Worm (Caenorhabditis elegans) whole organism, L4 larva: ENCODE data around the gene cpt-2.

Source experiments
- R02D3.7 ChIP-seq: fragments of 150-350 bp; sonication (generic microtip); optimal IDR thresholded peaks from 3 replicates; lab custom pipeline; 2014; ENCODE audit warnings: missing biosample characterization, missing genetic modification characterization
- aly-2 ChIP-seq: sonication (generic microtip); optimal IDR thresholded peaks from 2 replicates; lab custom pipeline; 2018; ENCODE audit warnings: missing biosample characterization, missing genetic modification characterization
- ces-1 ChIP-seq: fragments of 150-350 bp; sonication (generic microtip); optimal IDR thresholded peaks from 4 replicates; lab custom pipeline; 2014; ENCODE audit warnings: missing biosample characterization, missing genetic modification reagents, missing genetic modification characterization
- daf-12 ChIP-seq: fragments of 150-350 bp; optimal IDR thresholded peaks from 2 replicates; lab custom pipeline; 2014; ENCODE audit warnings: missing biosample characterization, missing genetic modification reagents, missing genetic modification characterization
- lin-38 ChIP-seq: fragments of 200-800 bp; sonication (Bioruptor generic); IDR thresholded peaks from 2 replicates; pipeline ENCODE4 v1.3.6; 2022; ENCODE audit warnings: missing genetic modification reagents, missing genetic modification characterization, missing compliant biosample characterization
- lsy-2 ChIP-seq, 2 experiments: fragments of 150-350 bp in 1 of 2; sonication (generic microtip) in 1 of 2; optimal IDR thresholded peaks; 2 replicates each; lab custom pipeline; 2014 to 2017; ENCODE audit warnings: missing biosample characterization in 2 of 2, missing genetic modification characterization in 2 of 2
- nhr-28 ChIP-seq: fragments of 150-350 bp; optimal IDR thresholded peaks from 2 replicates; lab custom pipeline; 2014; ENCODE audit warnings: missing biosample characterization, missing genetic modification characterization
- nhr-76 ChIP-seq: fragments of 150-350 bp; optimal IDR thresholded peaks from 2 replicates; lab custom pipeline; 2014; ENCODE audit warnings: missing biosample characterization, missing genetic modification characterization
- sdz-12 ChIP-seq: fragments of 200-800 bp; sonication (Bioruptor generic); optimal IDR thresholded peaks from 2 replicates; lab custom pipeline; 2018; ENCODE audit warnings: mild to moderate bottlenecking, missing genetic modification characterization, missing compliant biosample characterization
- unc-62 ChIP-seq, 3 experiments: fragments of 150-350 bp in 1 of 3; sonication (generic microtip); optimal IDR thresholded peaks in 2 of 3; peaks in 1 of 3; 1 replicate in 1 of 3; 2 replicates in 2 of 3; lab custom pipeline; 2014 to 2017; ENCODE audit warnings: missing biosample characterization in 3 of 3, missing genetic modification characterization in 3 of 3, missing genetic modification reagents in 3 of 3, missing genotype in 1 of 3

- TF ChIP-seq aly-2 (tag; lab: Kevin White, UChicago) (no peak), daf-12 (tag; lab: Kevin White, UChicago) (no peak), nhr-76 (tag; lab: Kevin White, UChicago) (no peak), R02D3.7 (tag; lab: Kevin White, UChicago) (no peak), unc-62 (GFP tag; optimal IDR thresholded peaks at IDR 0.05 in 1 of 2; lab: Kevin White, UChicago) (no peak), unc-62 (tag; optimal IDR thresholded peaks at IDR 0.05; lab: Kevin White, UChicago) (no peak), nhr-28 (no peak), ces-1 (no peak), lin-38 (GFP tag; lab: Robert Waterston, UW) (no peak), sdz-12 (no peak), lsy-2 (tag; optimal IDR thresholded peaks at IDR 0.05; lab: Kevin White, UChicago) (no peak)
Measured at ce11 chrIV:11176967-11177366, 2.5 kb upstream of the cpt-2 start, which contains the start of gene rap-3.
